Worm (Caenorhabditis elegans): ENCODE measurements around the gene pals-37.

The pals-37 gene

ce11 chrV:12477139-12477538, 35.8 kb upstream of the pals-37 start:
- TF ChIP-seq hlh-1 (tag; optimal IDR thresholded peaks at IDR 0.05), result peak; percentile 22
- TF ChIP-seq unc-120 (tag; optimal IDR thresholded peaks at IDR 0.05; ENCODE audit: poor library complexity, severe bottlenecking), result peak; percentile 72
- TF ChIP-seq unc-62 (GFP tag; optimal IDR thresholded peaks at IDR 0.05), result peak; percentile 34
- TF ChIP-seq flh-1 (GFP tag; optimal IDR thresholded peaks at IDR 0.05), result no peak

ce11 chrV:12475360-12475759, 34.0 kb upstream of the pals-37 start:
- TF ChIP-seq pha-4 (tag; optimal IDR thresholded peaks at IDR 0.05) (no peak), ham-2 (GFP tag; optimal IDR thresholded peaks at IDR 0.05) (no peak)

ce11 chrV:12470324-12470723, 29.0 kb upstream of the pals-37 start:
- TF ChIP-seq unc-120 (tag; optimal IDR thresholded peaks at IDR 0.05; ENCODE audit: poor library complexity, severe bottlenecking), result no peak
- TF ChIP-seq lsy-2 (tag; optimal IDR thresholded peaks at IDR 0.05), result no peak
- no peak for TF ChIP-seq nhr-76 (tag; optimal IDR thresholded peaks at IDR 0.05)
- no peak for TF ChIP-seq mls-2 (tag; optimal IDR thresholded peaks at IDR 0.05)
- no peak for TF ChIP-seq sem-2 (GFP tag; optimal IDR thresholded peaks at IDR 0.05)
- no peak for TF ChIP-seq ham-2 (GFP tag; optimal IDR thresholded peaks at IDR 0.05)
- no peak for TF ChIP-seq flh-1 (GFP tag; optimal IDR thresholded peaks at IDR 0.05)
- TF ChIP-seq ztf-11 (tag; optimal IDR thresholded peaks at IDR 0.05), result no peak
- no peak for TF ChIP-seq bed-3 (GFP tag; optimal IDR thresholded peaks at IDR 0.05)
- no peak for TF ChIP-seq nhr-28 (tag; optimal IDR thresholded peaks at IDR 0.05)
- TF ChIP-seq snpc-4 (tag; optimal IDR thresholded peaks at IDR 0.05), result no peak
- TF ChIP-seq hlh-1 (tag; optimal IDR thresholded peaks at IDR 0.05), result no peak
- no peak for TF ChIP-seq ces-1 (GFP tag; optimal IDR thresholded peaks at IDR 0.05)
- TF ChIP-seq zip-8 (tag; optimal IDR thresholded peaks at IDR 0.05), result no peak
- no peak for TF ChIP-seq lin-32 (GFP tag; optimal IDR thresholded peaks at IDR 0.05)
- no peak for TF ChIP-seq mab-5 (tag; optimal IDR thresholded peaks at IDR 0.05)
- TF ChIP-seq ceh-83 (GFP tag; optimal IDR thresholded peaks at IDR 0.05), result no peak
- no peak for TF ChIP-seq mep-1 (tag; optimal IDR thresholded peaks at IDR 0.05)

- TF ChIP-seq elt-3 (tag; optimal IDR thresholded peaks at IDR 0.05), result no peak
- no peak for TF ChIP-seq pha-4 (tag; optimal IDR thresholded peaks at IDR 0.05)
- TF ChIP-seq lin-13 (tag; optimal IDR thresholded peaks at IDR 0.05), result no peak
- TF ChIP-seq unc-120 (tag; optimal IDR thresholded peaks at IDR 0.05; ENCODE audit: poor library complexity, severe bottlenecking), result no peak
- no peak for TF ChIP-seq hlh-1 (tag; optimal IDR thresholded peaks at IDR 0.05)
- no peak for TF ChIP-seq ceh-83 (GFP tag; optimal IDR thresholded peaks at IDR 0.05)
- TF ChIP-seq unc-62 (GFP tag; optimal IDR thresholded peaks at IDR 0.05), result no peak
- TF ChIP-seq lin-32 (GFP tag; optimal IDR thresholded peaks at IDR 0.05), result no peak
- TF ChIP-seq ztf-11 (tag; optimal IDR thresholded peaks at IDR 0.05), result no peak
- TF ChIP-seq drap-1 (GFP tag; optimal IDR thresholded peaks at IDR 0.05), result no peak
- no peak for TF ChIP-seq nhr-76 (tag; optimal IDR thresholded peaks at IDR 0.05)
- TF ChIP-seq ces-1 (GFP tag; optimal IDR thresholded peaks at IDR 0.05), result no peak
- no peak for TF ChIP-seq sptf-1 (tag; optimal IDR thresholded peaks at IDR 0.05)
- TF ChIP-seq tbx-8 (GFP tag; optimal IDR thresholded peaks at IDR 0.05), result no peak
- no peak for TF ChIP-seq nhr-12 (tag; optimal IDR thresholded peaks at IDR 0.05)
Measured at ce11 chrV:12468363-12468762, 27.0 kb upstream of the pals-37 start, which contains the start of gene F28C1.3. TSS of gene F28C1.3 (plus strand) at chrV:12468663.

ce11 chrV:12467755-12468154, 26.4 kb upstream of the pals-37 start:
- TF ChIP-seq sptf-1 (tag; optimal IDR thresholded peaks at IDR 0.05), result no peak
- no peak for TF ChIP-seq ces-1 (GFP tag; optimal IDR thresholded peaks at IDR 0.05)
- TF ChIP-seq zip-8 (tag; optimal IDR thresholded peaks at IDR 0.05), result no peak
- no peak for TF ChIP-seq lin-13 (tag; optimal IDR thresholded peaks at IDR 0.05)
- TF ChIP-seq blmp-1 (tag; optimal IDR thresholded peaks at IDR 0.05), result no peak
- no peak for TF ChIP-seq cnd-1 (tag; optimal IDR thresholded peaks at IDR 0.05)
- TF ChIP-seq lsy-2 (tag; optimal IDR thresholded peaks at IDR 0.05), result no peak
- no peak for TF ChIP-seq hlh-1 (tag; optimal IDR thresholded peaks at IDR 0.05)
- no peak for TF ChIP-seq unc-62 (GFP tag; optimal IDR thresholded peaks at IDR 0.05)
- TF ChIP-seq flh-1 (GFP tag; optimal IDR thresholded peaks at IDR 0.05), result no peak
- no peak for TF ChIP-seq ham-2 (GFP tag; optimal IDR thresholded peaks at IDR 0.05)
- TF ChIP-seq ceh-83 (GFP tag; optimal IDR thresholded peaks at IDR 0.05), result no peak
- TF ChIP-seq snpc-4 (tag; optimal IDR thresholded peaks at IDR 0.05), result no peak
- TF ChIP-seq bed-3 (GFP tag; optimal IDR thresholded peaks at IDR 0.05), result no peak
- no peak for TF ChIP-seq mls-2 (tag; optimal IDR thresholded peaks at IDR 0.05)

ce11 chrV:12466653-12467052, 25.3 kb upstream of the pals-37 start:
- no peak for TF ChIP-seq ztf-11 (tag; optimal IDR thresholded peaks at IDR 0.05)

Data from whole organism, mixed stage, embryonic.